Fruit fly (Drosophila melanogaster): ENCODE measurements around the gene Myo95E.

The Myo95E gene

DNA sequence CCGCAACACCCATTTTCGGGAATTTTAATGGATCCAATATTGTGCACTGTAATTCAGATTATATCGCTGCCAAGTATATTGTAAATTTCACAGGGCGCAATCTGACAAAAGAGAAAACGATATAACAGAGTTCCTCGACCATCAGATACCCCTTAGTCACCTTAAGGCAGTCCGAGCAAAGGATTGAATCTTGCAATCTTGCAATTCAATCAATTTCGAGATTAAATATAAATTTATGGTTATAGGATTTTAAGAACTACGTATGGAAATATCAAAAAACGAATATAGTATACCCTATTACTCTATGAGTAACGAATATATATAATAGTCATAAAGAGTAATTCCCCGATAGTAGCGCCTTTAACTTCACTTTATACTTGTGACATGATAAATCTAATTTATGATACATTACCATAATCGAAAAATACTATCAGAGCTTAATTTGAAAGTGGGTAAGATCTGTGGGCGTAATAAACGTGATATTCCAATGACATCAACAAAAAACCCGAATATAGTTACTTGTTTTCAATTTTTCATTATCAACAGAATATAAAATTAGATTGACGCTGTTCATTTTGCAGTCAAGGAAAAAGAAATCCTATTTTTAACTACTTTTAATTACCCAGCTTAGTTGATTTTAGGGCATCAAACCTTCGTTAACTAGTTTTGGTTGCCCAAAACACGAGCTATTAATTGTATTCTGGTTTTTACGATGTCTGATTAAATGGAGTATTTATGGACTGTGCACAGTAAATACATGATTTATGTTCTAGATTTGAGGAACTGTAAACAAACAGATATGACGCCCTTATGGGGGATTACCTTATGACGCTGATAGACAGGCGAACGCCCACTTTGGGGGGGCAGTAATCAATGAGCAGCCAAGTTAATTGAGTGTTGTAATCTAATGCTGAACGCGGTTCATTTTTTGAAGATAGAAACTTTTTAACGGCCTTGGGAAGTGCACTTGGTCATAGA lies 22.5 kb downstream of the Myo95E start:
- TF ChIP-seq Dll (optimal IDR thresholded peaks at IDR 0.05) (no peak), pan (optimal IDR thresholded peaks at IDR 0.05) (no peak), psq (optimal IDR thresholded peaks at IDR 0.05) (no peak), usp (GFP tag; optimal IDR thresholded peaks at IDR 0.05) (no peak), CG8478 (optimal IDR thresholded peaks at IDR 0.05) (no peak), EcR (GFP tag; optimal IDR thresholded peaks at IDR 0.05) (no peak)

DNA sequence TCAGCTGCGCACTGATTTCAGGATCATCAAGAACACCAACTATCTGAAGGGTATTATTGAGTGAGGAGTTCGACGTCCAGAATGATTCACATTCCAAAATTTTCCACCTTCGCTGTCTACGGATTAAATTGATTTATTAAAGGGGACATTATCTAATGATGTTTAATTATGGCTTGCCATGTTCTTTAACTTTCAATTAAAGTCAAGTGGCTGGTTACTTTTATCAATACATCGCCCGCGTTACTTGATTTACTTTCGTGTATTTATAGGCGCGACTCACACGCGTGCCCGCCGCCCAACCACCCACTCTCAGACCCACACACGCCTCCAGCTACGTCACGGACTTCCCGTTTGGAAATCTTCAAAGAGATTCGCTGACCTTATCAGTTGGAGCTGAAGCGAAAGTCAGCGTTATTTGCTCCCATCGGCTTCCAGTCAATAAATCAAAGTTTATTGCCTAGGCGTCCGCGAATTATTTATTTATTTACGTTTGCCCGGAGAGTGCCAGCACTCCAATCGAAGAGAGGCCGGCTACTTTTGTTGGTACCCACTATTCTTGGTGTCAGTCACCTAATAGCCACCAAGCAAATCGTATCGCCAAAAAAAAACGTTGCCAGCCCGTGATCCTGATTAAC lies 23.9 kb downstream of the Myo95E start, which contains the start of gene Npc2f:
Gene Npc2f, plus strand, starts transcription at position 585 of the 635 bp plus-strand sequence.
- TF ChIP-seq EcR (GFP tag; optimal IDR thresholded peaks at IDR 0.05) = no peak
- no peak for TF ChIP-seq CG8478 (optimal IDR thresholded peaks at IDR 0.05)
- TF ChIP-seq usp (GFP tag; optimal IDR thresholded peaks at IDR 0.05) = no peak
- no peak for TF ChIP-seq Dll (optimal IDR thresholded peaks at IDR 0.05)
- no peak for TF ChIP-seq psq (optimal IDR thresholded peaks at IDR 0.05)
- no peak for TF ChIP-seq pan (optimal IDR thresholded peaks at IDR 0.05)

DNA sequence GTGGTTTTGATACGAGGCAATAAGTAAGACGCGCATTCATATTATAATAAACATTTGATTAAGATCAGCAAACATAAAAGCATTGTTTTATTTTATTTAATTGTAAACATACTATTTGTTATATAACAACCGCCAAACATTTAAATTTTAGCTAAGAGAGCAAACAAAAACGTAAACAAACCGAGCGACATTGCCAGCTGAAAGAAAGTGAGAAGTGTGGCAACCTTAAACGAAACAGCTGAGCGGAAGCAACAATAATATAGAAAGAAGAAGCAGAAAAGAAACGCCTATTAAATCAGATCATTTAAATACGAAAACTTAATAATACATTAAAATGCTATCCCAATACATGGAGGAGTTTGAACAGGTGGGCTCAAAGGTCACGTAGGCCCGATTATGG lies 26.7 kb downstream of the Myo95E start, which contains the start of gene Sec10:
Gene Sec10, plus strand, starts transcription at position 252 of the 400 bp plus-strand sequence.
- no peak for TF ChIP-seq usp (GFP tag; optimal IDR thresholded peaks at IDR 0.05)
- TF ChIP-seq pan (optimal IDR thresholded peaks at IDR 0.05) = no peak
- no peak for TF ChIP-seq Dll (optimal IDR thresholded peaks at IDR 0.05)
- no peak for TF ChIP-seq psq (optimal IDR thresholded peaks at IDR 0.05)
- TF ChIP-seq CG8478 (optimal IDR thresholded peaks at IDR 0.05) = no peak
- TF ChIP-seq EcR (GFP tag; optimal IDR thresholded peaks at IDR 0.05) = no peak

DNA sequence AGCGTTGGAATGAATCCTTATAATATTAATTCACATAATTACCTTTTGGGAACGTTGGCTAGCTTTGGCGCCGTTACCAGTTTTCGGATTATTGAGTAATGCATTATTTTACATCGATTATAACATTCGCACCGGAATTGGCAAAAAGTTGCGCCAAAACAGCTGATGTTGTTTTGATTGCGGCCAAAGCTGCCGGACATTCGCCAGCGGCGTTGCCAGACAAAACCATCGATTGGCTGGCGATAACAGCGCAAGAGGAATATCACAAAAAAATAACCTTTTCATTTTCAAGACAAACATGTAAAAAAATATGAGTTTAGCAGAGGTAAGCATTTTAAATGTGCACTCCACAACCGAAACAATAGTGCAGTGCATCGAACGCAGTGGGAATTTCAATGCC lies 31.2 kb downstream of the Myo95E start, which contains the start of the genes GatB and Tsc1:
Gene GatB, minus strand, starts transcription at position 176 of the 400 bp plus-strand sequence.
Gene Tsc1, plus strand, starts transcription at position 228 of the 400 bp plus-strand sequence.
- TF ChIP-seq pan (optimal IDR thresholded peaks at IDR 0.05) (no peak), CG8478 (optimal IDR thresholded peaks at IDR 0.05) (no peak), psq (optimal IDR thresholded peaks at IDR 0.05) (no peak)

DNA sequence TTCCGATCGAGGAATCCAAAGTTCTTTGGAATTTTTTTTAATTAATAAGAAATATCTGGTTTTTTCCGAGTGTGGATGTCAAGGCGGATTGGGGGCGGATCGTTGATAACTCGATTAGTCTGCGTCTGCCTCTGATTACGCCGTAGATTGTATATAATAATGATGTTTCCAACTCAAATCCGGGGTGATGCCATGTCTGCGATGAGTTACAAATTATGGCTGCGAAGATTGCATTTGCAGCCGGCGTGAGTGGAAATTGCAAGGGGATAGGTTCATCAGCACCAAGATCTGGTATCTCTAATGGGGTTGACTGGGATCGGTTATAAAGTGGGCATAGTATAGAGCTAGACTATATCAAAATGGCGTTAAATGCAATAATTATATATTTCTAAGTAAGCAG lies 38.9 kb downstream of the Myo95E start:
- no peak for TF ChIP-seq usp (GFP tag; optimal IDR thresholded peaks at IDR 0.05)
- no peak for TF ChIP-seq CG8478 (optimal IDR thresholded peaks at IDR 0.05)
- no peak for TF ChIP-seq pan (optimal IDR thresholded peaks at IDR 0.05)
- TF ChIP-seq psq (optimal IDR thresholded peaks at IDR 0.05) = no peak
- TF ChIP-seq EcR (GFP tag; optimal IDR thresholded peaks at IDR 0.05) = no peak
- no peak for TF ChIP-seq Dll (optimal IDR thresholded peaks at IDR 0.05)

DNA sequence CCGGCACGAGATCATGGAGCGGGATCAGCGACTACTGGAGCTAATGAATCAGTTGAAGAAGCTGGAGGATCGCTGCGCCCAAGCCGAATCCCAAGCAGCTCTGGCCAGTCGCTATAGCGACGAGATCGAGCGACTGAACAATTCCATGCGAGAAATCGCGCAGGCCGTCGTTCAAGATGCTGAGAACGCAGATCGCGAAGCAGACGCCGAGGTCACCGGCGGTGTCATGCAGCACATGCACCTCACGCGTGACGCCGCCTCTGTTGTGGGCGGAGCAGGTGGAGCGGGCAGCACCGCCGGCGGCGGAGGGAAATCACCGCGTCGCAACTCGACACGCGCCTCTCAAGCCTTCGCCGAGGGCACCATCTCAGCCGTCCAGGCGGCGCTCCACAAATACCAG lies 39.6 kb downstream of the Myo95E start:
- TF ChIP-seq Dll (optimal IDR thresholded peaks at IDR 0.05) (no peak), EcR (GFP tag; optimal IDR thresholded peaks at IDR 0.05) (no peak), CG8478 (optimal IDR thresholded peaks at IDR 0.05) (no peak), usp (GFP tag; optimal IDR thresholded peaks at IDR 0.05) (no peak), pan (optimal IDR thresholded peaks at IDR 0.05) (no peak), psq (optimal IDR thresholded peaks at IDR 0.05) (no peak)

DNA sequence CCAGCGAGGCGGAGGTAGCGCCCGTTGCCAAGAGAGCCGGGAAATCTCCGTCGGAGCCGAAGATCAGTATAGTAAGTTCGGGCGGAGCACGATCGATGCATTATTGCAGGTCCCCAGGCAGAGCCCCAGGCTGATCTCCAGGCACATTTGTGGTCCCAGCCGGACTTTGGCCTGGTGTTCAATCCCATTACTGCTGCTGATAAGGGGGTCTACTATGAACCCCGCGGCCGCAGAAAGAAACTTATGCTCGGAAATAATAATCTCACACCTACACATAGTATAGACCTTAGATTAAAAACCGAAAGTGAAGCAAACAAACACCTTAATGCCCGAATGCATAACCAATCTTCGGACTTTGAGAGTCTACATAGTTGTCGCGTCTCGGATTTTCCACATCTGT lies 44.3 kb downstream of the Myo95E start:
- no peak for TF ChIP-seq pan (optimal IDR thresholded peaks at IDR 0.05)
- TF ChIP-seq EcR (GFP tag; optimal IDR thresholded peaks at IDR 0.05) = no peak
- TF ChIP-seq psq (optimal IDR thresholded peaks at IDR 0.05) = no peak
- no peak for TF ChIP-seq usp (GFP tag; optimal IDR thresholded peaks at IDR 0.05)
- TF ChIP-seq Dll (optimal IDR thresholded peaks at IDR 0.05) = no peak
- TF ChIP-seq CG8478 (optimal IDR thresholded peaks at IDR 0.05) = no peak

DNA sequence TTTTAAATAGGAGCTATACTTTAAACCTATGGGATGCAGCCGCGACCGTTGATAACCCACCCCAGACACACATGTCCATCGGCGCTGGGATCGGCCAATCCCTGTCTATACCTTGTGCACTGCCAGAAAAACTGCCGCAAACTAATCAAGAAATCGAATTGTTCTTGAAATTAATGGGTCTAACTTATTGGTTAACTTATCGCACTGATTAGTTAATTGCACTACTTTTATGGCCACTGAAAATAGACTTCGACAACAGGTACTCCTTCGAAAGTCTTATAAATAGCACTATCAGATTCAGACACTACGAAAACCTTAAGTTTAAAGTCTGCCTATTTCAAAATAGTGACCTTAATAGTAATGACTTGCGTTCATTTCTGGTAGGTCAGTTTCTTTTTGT lies 45.1 kb downstream of the Myo95E start, which contains the start of gene CG13607:
Gene CG13607, minus strand, starts transcription at position 143 of the 400 bp plus-strand sequence.
- no peak for TF ChIP-seq usp (GFP tag; optimal IDR thresholded peaks at IDR 0.05)
- no peak for TF ChIP-seq EcR (GFP tag; optimal IDR thresholded peaks at IDR 0.05)
- no peak for TF ChIP-seq psq (optimal IDR thresholded peaks at IDR 0.05)
- no peak for TF ChIP-seq Dll (optimal IDR thresholded peaks at IDR 0.05)
- no peak for TF ChIP-seq CG8478 (optimal IDR thresholded peaks at IDR 0.05)
- no peak for TF ChIP-seq pan (optimal IDR thresholded peaks at IDR 0.05)

DNA sequence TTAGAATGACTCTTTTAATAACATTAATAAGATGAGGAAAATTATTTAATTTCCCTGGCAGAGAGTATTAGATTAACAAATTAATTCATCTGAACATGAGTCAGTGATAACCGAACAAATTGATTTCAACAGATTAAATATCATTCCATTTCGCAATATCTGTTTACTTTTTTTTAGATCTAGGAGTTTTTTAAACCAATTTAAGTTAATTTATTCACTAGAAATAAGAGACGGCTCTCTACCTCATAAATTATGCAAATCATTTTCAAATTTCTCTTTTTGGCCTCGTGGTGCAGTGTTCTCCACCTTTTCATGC lies 48.3 kb downstream of the Myo95E start, which contains the start of gene Root:
Gene Root, plus strand, starts transcription at position 217 of the 316 bp plus-strand sequence.
- TF ChIP-seq CG8478 (optimal IDR thresholded peaks at IDR 0.05) (no peak), Dll (optimal IDR thresholded peaks at IDR 0.05) (no peak), usp (GFP tag; optimal IDR thresholded peaks at IDR 0.05) (no peak), pan (optimal IDR thresholded peaks at IDR 0.05) (no peak), EcR (GFP tag; optimal IDR thresholded peaks at IDR 0.05) (no peak), psq (optimal IDR thresholded peaks at IDR 0.05) (no peak)

DNA sequence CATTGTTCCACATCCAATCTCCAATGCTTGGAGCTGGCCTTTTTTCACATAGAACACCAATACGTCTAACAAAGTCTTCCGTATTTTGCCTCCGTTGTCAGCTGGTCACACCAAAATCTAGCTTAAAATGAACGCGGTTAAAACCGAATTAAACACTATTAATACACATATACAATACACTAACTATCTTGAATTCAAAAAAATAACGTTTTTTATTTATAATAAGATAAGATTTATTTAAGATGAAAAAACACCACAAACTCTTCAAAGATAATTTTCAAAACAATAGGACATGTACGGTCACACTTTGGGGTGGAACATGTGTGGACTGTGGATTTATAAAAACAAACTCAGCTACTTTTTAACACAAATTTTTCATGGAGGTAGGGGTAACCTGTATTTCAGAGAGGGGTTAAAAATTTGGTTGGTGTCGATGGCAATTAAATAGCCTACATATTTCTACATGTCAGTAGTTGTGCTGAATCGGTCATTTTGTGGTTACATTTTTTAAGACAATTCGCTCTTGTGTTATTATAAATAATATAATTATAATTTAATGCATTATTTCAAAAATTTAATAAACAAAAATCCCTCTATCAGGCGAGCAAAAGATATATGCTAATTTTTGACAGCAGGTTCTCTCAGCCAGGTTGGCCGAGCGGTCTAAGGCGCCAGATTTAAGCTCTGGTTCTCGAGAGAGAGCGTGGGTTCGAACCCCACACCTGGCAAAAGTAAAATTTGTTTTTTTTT lies 48.8 kb downstream of the Myo95E start, which contains the start of gene CG13605:
Gene CG13605, minus strand, starts transcription at position 70 of the 750 bp plus-strand sequence.
- no peak for TF ChIP-seq EcR (GFP tag; optimal IDR thresholded peaks at IDR 0.05)
- no peak for TF ChIP-seq psq (optimal IDR thresholded peaks at IDR 0.05)
- no peak for TF ChIP-seq pan (optimal IDR thresholded peaks at IDR 0.05)
- no peak for TF ChIP-seq usp (GFP tag; optimal IDR thresholded peaks at IDR 0.05)
- no peak for TF ChIP-seq Dll (optimal IDR thresholded peaks at IDR 0.05)
- no peak for TF ChIP-seq CG8478 (optimal IDR thresholded peaks at IDR 0.05)

DNA sequence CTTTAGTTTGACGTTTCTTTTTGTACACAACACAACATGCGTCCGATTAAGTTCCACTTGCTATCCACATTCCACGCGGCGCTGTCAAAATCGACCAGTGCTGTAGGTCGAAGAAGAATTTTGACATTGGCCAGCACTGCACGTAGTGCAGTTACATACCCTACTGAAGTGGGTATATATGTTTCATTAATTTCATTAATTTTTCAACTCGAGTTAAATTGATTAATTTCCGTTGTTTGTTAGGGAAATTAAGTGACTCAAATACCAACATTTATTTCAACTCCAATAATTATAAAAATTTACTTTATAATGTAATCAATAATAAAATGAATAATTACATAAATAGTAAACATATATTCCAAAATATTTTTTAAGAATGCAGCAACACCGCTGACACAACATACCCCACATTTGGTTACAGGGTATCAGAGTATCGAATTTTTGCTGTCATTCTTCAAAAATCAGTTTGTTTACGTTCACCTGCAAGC lies 52.4 kb downstream of the Myo95E start, which contains the start of the genes eIF4EHP and CG18428:
Gene eIF4EHP, minus strand, starts transcription at position 59 of the 488 bp plus-strand sequence.
Gene CG18428, plus strand, starts transcription at position 435 of the 488 bp plus-strand sequence.
- TF ChIP-seq psq (optimal IDR thresholded peaks at IDR 0.05) (no peak), pan (optimal IDR thresholded peaks at IDR 0.05) (peak; percentile 96)
